Fruit fly (Drosophila melanogaster): ENCODE measurements around the gene FucT6.

The FucT6 gene

DNA sequence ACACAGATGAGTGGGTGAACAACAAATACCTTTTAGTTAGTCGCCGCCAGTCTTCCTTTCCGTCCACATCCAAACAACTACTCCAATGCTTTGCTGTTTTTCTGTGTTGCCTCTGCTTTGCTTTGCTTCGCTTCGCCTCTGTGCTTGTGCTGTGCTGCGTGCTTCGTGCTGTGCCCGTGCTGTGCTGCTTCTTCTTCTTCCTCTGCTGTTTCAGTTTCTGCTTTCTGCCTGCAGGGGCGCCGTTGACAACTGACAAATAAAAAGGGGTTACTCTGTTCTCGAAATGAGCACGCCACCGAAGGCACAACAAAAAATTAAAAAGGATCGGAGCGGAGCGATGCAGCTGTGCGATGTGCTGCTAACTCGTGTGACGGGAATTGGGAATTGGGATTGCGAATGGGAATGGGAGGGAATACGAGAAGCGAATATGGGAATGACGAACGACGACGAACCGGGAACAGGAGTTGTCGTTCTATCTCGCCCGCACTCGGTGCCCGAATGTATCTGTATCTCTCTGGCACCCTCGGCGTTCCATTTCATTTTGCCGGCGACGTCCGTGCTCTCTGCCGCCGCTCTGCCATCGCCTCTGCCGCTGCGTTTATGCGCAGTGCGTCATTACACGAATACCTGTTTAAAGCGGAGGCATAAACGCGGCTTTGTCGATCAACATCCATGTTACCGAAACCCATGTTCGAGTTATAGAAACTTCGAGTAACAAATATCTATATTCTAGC lies 4.9 kb upstream of the FucT6 start:
- peak; percentile 64 for TF ChIP-seq CG17801 (GFP tag; optimal IDR thresholded peaks at IDR 0.05; ENCODE audit: partially characterized antibody)

DNA sequence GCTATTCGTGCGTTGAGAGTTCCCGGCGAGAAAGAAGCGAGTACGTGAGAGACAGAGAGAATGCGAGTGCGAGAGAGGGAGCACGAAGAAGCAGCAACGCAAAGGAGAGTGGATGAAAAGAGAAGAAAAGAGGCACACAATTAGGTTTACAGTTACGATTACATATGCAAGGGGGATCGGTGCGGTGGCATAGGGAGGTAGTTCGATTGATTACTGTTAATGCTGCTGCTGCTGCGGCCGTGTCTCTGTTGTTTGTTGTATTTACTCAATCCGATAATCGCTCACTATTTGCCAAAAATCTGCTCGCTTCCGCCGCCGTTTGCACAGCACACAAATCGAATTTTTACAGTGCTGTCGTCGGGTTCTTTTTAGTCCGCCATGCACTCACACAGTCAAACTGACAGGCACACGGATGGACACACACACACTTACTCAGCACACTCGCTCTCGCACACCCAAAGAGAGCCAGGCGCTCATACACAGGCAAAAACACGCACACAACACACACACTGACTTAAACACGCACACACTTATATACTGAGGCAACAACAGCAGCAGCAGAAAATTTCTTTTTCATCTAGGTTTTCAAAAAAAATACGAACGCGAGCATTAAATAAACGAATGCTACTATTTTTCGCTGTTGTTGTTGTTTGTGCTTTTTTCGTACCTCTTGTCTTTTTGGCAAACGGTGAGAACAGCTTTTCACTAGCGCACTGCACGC lies 4.2 kb upstream of the FucT6 start:
- TF ChIP-seq CG17801 (GFP tag; optimal IDR thresholded peaks at IDR 0.05; ENCODE audit: partially characterized antibody) = peak; percentile 41

DNA sequence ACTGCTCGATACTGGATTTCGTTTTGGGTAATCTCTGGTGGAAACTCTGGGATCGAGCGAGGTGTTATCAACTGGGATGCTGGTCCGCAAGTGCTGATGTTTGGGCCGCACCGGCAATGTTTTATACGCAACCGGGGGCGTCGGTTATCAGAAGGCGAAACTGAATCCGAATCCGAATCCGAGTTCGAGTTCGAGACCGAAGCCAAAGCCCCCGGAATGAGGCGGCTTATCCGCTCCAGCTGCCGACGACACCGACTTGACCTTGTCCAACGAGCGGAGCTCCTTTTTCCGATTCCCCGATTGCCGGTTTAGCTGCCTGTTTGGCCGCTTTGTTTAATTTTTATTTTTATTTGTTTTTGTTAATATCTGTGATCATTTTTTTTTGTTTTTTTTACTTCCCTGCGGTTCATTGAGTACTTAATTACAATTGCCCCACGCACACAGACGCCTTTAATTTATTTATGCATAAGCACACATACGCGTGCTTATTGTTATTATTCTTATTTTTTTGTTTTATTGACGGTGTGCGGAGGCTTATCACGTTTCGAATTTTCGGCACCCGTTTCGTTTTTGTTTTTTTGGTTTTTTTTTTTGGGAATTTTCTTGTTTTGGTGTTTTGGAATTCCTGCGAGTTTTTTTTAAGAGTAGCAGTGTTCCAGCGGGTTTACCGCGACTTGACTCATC lies 4.7 kb downstream of the FucT6 start, which contains the start of gene CG2444:
Gene CG2444, minus strand, starts transcription at position 372 of the 684 bp plus-strand sequence.
- TF ChIP-seq CG17801 (GFP tag; optimal IDR thresholded peaks at IDR 0.05; ENCODE audit: partially characterized antibody) = no peak

DNA sequence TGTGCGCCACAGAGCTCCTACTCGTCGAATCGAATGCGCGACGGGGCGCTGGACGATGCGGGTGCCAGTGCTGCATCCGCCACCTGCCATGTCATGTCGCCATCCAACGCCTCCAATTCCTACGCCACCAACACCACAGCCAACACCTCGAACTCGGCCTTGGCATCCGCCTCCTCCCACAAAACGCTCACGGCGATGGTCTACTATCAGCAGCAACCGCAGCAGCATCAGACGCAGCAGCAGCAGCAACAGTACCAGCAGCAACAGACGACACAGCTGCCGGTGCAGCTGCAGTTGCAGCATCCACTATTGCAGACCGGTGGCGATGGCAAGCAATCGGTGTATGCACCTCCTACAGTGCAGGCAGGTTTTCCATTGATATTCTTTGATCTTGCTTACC lies 9.0 kb downstream of the FucT6 start:
- TF ChIP-seq CG17801 (GFP tag; optimal IDR thresholded peaks at IDR 0.05; ENCODE audit: partially characterized antibody) = no peak

DNA sequence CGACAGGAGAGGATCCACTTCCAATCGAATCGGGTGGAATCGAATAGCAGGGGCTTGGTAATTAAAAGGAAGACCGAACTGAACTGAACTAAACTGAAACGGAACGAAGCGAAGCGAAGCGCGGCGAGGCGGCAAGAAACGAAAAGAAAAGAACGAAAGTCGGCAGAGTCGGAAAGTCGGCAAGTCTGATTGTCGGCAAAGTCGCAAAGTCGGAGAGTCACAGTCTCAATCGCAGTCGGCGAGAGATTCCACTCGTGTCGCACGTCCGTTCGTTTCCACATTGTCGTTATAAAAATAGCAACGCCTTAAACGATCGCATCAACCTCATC lies 13.9 kb downstream of the FucT6 start:
- TF ChIP-seq CG17801 (GFP tag; optimal IDR thresholded peaks at IDR 0.05; ENCODE audit: partially characterized antibody) = peak; percentile 9

DNA sequence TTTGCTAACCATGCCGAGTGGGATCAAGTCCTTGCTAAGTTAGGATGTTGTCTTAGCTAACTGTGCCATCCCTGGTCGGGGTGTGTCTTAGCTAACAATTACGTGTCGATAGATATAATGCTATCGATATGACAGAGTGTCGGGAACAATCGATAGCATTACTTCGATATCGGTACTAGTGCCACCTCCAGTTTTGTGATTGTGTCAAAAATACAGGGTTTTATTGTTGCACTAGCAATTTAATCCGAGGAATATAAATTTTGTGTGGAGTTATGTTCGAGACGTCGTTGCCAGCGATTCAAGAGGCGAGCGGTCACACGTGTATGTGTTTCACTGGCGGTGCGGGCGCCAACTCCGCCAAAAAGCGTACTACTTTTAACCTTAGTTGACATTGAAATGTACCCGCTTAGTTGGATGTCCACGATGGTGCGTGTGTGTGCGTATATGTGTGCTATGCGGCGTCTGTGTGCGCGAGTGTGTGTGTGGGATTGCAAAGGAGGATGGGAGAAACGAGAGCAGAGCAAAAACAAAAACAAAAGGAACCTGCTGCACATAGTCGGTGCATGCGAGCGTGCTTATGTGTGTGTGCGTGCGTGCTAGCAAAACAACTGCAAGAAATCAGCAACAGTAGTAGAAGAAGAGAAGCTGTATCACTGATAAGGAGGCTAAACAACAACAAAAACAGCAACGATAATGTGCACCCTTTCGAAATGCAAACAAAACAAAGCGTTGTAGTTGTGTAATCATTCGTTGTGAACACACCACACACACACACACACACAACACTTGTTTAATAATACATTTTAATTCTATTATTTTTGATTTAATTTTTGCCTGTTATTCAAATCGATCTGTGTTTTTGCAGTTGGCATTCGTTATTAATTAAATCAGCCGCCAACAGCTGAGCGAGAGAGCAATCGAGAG lies 14.5 kb downstream of the FucT6 start, which contains the start of gene PhKgamma:
Gene PhKgamma, plus strand, starts transcription at position 179 of the 924 bp plus-strand sequence.
- no peak for TF ChIP-seq CG17801 (GFP tag; optimal IDR thresholded peaks at IDR 0.05; ENCODE audit: partially characterized antibody)

DNA sequence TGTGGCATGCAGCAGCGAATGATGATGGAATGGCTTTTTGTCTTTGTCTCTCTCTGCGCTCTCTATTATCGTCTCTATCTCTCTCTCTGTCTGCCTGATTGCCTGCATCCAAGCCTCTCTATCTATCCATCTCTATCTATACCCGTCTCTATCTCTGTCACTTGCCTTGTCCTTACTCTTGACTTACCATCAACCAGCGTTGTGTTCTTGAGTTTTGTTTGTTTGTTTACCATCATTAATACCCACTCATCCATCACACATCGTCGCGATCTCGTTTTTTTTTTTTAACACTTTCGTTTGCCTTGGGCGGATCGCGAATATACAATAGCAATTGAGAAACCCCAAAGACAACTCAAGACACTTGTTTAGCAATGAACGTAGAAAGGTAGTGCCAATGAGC lies 20.1 kb downstream of the FucT6 start:
- no peak for TF ChIP-seq CG17801 (GFP tag; optimal IDR thresholded peaks at IDR 0.05; ENCODE audit: partially characterized antibody)

DNA sequence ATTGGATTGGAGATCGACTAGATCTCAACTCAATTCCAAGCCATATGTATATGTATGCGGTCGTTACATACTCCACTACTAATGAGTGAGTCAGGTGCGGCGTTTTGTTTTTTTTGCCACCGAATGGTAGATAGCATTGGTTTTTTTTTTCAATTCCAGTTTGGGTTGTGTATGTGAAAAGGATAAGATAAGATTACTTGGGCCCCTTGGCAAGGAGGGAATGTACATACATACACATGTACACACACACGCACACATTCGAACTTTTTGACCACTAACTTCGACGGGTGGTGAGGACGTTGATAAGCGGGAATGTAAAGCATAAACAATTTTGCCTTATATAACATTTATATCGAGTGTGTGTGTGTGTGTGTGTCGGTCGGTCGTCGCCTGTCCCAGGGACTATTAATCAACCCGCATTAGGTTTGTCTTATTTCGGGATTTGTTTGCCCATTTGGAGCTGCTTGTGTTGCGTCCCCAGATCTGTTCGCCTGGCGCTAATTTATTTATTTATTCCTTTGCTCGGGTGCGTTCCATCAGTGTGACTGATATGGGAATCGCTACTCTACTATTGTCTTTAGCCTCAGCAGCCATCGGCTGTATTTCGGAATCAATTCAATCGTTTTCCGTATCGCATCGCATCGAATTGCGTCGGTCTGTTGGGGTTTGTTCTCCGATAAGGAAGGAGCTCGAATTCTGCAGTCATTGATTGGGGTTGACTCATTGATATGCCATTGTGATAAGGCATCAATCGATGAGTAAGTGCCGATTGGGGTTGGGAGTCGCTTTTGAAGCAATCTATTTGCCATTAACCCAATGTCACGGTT lies 21.9 kb downstream of the FucT6 start:
- TF ChIP-seq CG17801 (GFP tag; optimal IDR thresholded peaks at IDR 0.05; ENCODE audit: partially characterized antibody) = no peak

DNA sequence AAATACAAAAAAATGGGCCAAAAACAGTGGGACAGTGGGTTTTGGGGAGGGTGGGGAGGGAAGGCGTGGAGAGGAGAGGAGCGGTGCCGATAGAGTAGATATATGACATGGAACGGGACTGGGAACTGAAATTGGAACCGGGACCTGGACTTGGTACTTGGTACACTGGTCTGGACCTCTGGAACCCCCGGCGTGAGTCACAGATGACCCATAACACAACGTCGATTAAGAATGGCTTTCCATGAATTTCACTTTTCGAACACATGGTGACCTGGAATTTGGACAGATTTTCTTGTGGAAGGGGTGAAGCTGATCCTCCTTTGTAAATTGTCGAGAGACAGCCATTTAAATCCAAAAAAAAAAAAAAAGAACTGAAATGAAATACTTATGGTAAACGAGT lies 23.1 kb downstream of the FucT6 start:
- no peak for TF ChIP-seq CG17801 (GFP tag; optimal IDR thresholded peaks at IDR 0.05; ENCODE audit: partially characterized antibody)

DNA sequence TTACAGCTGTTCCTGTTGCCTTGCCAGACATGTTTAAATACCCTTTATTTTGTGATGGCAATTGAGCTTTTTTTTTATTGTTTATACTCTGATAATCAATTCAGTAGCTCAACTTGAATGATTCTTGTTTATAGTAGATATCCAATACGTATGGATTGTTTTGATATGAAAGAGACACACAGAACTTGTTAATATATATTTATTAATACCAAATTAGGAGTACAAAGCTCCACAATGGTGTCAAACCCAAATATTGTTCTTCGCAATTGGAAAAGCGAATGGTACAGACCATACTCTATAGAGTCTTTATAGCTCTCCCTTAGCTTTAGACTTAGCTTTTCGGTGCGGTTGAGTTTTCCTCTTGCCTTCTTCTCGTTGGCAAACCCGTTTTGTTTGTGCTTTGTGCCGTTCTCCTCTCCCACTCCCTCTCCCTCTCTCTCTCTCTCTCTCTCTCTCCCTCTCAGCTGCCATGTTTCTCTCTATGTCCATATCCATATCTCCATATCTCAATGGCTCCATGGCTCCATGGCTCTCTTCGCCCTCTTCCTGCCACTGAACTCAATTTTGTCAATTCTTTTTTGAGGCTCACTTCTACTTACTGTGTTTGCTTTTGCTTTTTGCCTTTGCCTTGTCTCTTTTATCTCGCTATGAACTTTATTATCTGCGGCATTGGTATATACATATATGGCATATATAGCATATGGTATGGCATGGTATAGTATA lies 23.7 kb downstream of the FucT6 start:
- peak; percentile 18 for TF ChIP-seq CG17801 (GFP tag; optimal IDR thresholded peaks at IDR 0.05; ENCODE audit: partially characterized antibody)

DNA sequence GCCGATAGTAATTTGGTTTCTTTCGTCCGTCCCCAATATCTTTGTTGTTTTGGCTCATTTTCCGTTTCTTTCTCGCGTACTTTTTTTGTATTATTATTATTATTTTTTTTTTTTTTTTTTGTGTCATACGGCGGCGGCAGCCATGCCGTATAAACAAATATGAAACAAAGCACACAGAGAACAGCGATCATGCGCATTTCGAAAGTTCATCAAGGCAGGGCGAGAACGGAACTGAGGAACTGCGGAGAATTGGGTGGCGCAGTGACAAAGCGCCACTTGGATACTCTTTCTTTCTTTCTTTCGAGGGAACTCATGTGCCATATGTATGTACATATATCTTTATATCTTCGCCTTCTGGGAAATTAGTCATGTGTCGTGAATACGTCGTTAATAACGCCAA lies 25.3 kb downstream of the FucT6 start:
- peak; percentile 28 for TF ChIP-seq CG17801 (GFP tag; optimal IDR thresholded peaks at IDR 0.05; ENCODE audit: partially characterized antibody)

DNA sequence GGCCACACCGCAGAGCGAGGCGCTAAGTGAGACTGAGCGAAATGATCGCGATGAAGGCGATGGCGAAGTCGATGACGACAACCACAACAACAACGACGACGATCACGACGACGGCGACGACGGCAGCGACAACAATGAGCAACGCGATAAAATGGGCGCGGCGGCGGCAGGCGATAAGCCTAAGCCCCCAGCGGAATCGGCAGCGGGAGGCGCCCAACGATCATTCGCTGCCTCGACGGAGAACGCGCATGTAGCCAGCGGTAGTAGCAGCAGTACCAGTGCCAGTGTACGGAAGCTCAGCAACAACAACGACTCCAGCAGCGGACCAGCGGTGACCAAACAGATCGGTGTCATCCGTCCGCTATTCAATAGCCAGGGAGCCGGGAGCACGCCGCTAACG lies 26.3 kb downstream of the FucT6 start:
- TF ChIP-seq CG17801 (GFP tag; optimal IDR thresholded peaks at IDR 0.05; ENCODE audit: partially characterized antibody) = peak; percentile 47

Measured in ovary, adult (tissue).